Worm (Caenorhabditis elegans): Measurements from ENCODE around the gene H06H21.37.
A peak's percentile ranks its signal among the peaks of the same experiment; 100 is the strongest.

Gene H06H21.37

ce11 chrIV:4799114-4799513 is 10.7 kb downstream of the H06H21.37 start, which contains the start of gene eor-1 (continued):
- no peak for TF ChIP-seq nhr-6 (tag; optimal IDR thresholded peaks at IDR 0.05)
- no peak for TF ChIP-seq nhr-42 (GFP tag; IDR thresholded peaks at IDR 0.05)
- no peak for TF ChIP-seq daf-19 (GFP tag; conservative IDR thresholded peaks at IDR 0.05)
- TF ChIP-seq spr-1 (tag; optimal IDR thresholded peaks at IDR 0.05) = no peak
- TF ChIP-seq F37D6.2 (tag; optimal IDR thresholded peaks at IDR 0.05) = no peak
- TF ChIP-seq Y75B8A.6 (GFP tag; IDR thresholded peaks at IDR 0.05) = no peak
- TF ChIP-seq unc-62 (GFP tag; optimal IDR thresholded peaks at IDR 0.05 in 1 of 2) = no peak
- TF ChIP-seq unc-62 (tag; optimal IDR thresholded peaks at IDR 0.05) = no peak
- TF ChIP-seq ceh-82 (tag; optimal IDR thresholded peaks at IDR 0.05) = no peak
- TF ChIP-seq ceh-20 (GFP tag; IDR thresholded peaks at IDR 0.05) = no peak
- TF ChIP-seq lim-7 (GFP tag; IDR thresholded peaks at IDR 0.05) = no peak
- no peak for TF ChIP-seq jun-1 (tag; optimal IDR thresholded peaks at IDR 0.05)
- no peak for TF ChIP-seq F26F4.8 (GFP tag; conservative IDR thresholded peaks at IDR 0.05)
- TF ChIP-seq nhr-10 (tag; optimal IDR thresholded peaks at IDR 0.05) = no peak
- no peak for TF ChIP-seq zag-1 (tag; optimal IDR thresholded peaks at IDR 0.05)
- no peak for TF ChIP-seq daf-12 (tag; optimal IDR thresholded peaks at IDR 0.05)
- TF ChIP-seq zfp-3 (GFP tag; conservative IDR thresholded peaks at IDR 0.05) = no peak
- TF ChIP-seq gei-8 (GFP tag; optimal IDR thresholded peaks at IDR 0.05) = no peak
- no peak for TF ChIP-seq lin-13 (GFP tag; optimal IDR thresholded peaks at IDR 0.05)
- no peak for TF ChIP-seq ZK546.5 (tag; optimal IDR thresholded peaks at IDR 0.05)
- TF ChIP-seq duxl-1 (tag; optimal IDR thresholded peaks at IDR 0.05; ENCODE audit: poor library complexity) = no peak
- TF ChIP-seq lsy-2 (tag; optimal IDR thresholded peaks at IDR 0.05) = peak in 1 of 2 experiments; percentile 75
- TF ChIP-seq R02D3.7 (tag; optimal IDR thresholded peaks at IDR 0.05) = no peak
- no peak for TF ChIP-seq lin-39 (tag; optimal IDR thresholded peaks at IDR 0.05)
- TF ChIP-seq Y5F2A.4 (GFP tag; optimal IDR thresholded peaks at IDR 0.05) = no peak
- TF ChIP-seq zip-2 (tag; optimal IDR thresholded peaks at IDR 0.05) = no peak
- TF ChIP-seq ces-1 (GFP tag; optimal IDR thresholded peaks at IDR 0.05) = no peak
- no peak for TF ChIP-seq ctbp-1 (GFP tag; IDR thresholded peaks at IDR 0.05)
- TF ChIP-seq mxl-2 (GFP tag; conservative IDR thresholded peaks at IDR 0.05) = no peak
- no peak for TF ChIP-seq dmd-6 (GFP tag; IDR thresholded peaks at IDR 0.05)
- TF ChIP-seq ztf-7 (tag; optimal IDR thresholded peaks at IDR 0.05) = no peak
- no peak for TF ChIP-seq hif-1 (tag; optimal IDR thresholded peaks at IDR 0.05)
- TF ChIP-seq nhr-28 (tag; optimal IDR thresholded peaks at IDR 0.05) = no peak
- no peak for TF ChIP-seq egl-43 (GFP tag; IDR thresholded peaks at IDR 0.05)
- no peak for TF ChIP-seq php-3 (GFP tag; IDR thresholded peaks at IDR 0.05)
- TF ChIP-seq ceh-28 (tag; optimal IDR thresholded peaks at IDR 0.05) = peak; percentile 7
- no peak for TF ChIP-seq saeg-2 (GFP tag; IDR thresholded peaks at IDR 0.05)
- TF ChIP-seq hmg-1.1 (GFP tag; IDR thresholded peaks at IDR 0.05) = no peak
- peak; percentile 48 for TF ChIP-seq nhr-25 (tag; optimal IDR thresholded peaks at IDR 0.05; ENCODE audit: borderline replicate concordance, insufficient read depth)
- no peak for TF ChIP-seq unc-39 (tag; optimal IDR thresholded peaks at IDR 0.05)
- no peak for TF ChIP-seq vab-7 (GFP tag; IDR thresholded peaks at IDR 0.05)
- TF ChIP-seq nhr-102 (tag; optimal IDR thresholded peaks at IDR 0.05) = no peak
- no peak for TF ChIP-seq dmd-9 (GFP tag; IDR thresholded peaks at IDR 0.05)
- TF ChIP-seq dve-1 (tag; optimal IDR thresholded peaks at IDR 0.05; ENCODE audit: insufficient read depth) = peak; percentile 29
- peak; percentile 53 for TF ChIP-seq nhr-77 (tag; optimal IDR thresholded peaks at IDR 0.05)
- TF ChIP-seq tra-1 (GFP tag; IDR thresholded peaks at IDR 0.05) = no peak
- no peak for TF ChIP-seq daf-16 (GFP tag; optimal IDR thresholded peaks at IDR 0.05)
- TF ChIP-seq daf-16 (tag; optimal IDR thresholded peaks at IDR 0.05) = peak; percentile 29
- no peak for TF ChIP-seq pqm-1 (tag; optimal IDR thresholded peaks at IDR 0.05)
- TF ChIP-seq arid-1 (GFP tag; conservative IDR thresholded peaks at IDR 0.05) = no peak
- TF ChIP-seq hlh-30 (tag; optimal IDR thresholded peaks at IDR 0.05; ENCODE audit: insufficient read depth) = peak; percentile 8
- no peak for TF ChIP-seq lin-1 (GFP tag; IDR thresholded peaks at IDR 0.05)
- no peak for TF ChIP-seq ceh-62 (tag; optimal IDR thresholded peaks at IDR 0.05)
